Fruit fly (Drosophila melanogaster): ENCODE measurements around the gene dj.

DNA sequence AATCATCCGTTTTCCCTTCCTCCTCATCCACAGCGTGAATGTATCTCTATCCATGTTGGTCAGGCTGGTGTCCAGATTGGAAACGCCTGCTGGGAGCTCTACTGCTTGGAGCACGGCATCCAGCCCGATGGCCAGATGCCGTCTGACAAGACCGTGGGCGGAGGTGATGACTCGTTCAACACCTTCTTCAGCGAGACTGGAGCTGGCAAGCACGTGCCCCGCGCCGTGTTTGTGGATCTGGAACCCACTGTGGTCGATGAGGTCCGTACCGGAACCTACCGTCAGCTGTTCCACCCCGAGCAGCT is 28.0 kb downstream of the dj start:
- TF ChIP-seq otp (GFP tag; IDR thresholded peaks at IDR 0.05) (no peak), CG2712 (tag; optimal IDR thresholded peaks at IDR 0.05) (no peak), CG42726 (GFP tag; IDR thresholded peaks at IDR 0.05; ENCODE audit: partially characterized antibody) (no peak), cas (GFP tag; IDR thresholded peaks at IDR 0.05) (no peak), danr (GFP tag; IDR thresholded peaks at IDR 0.05) (no peak), CG9817 (tag; optimal IDR thresholded peaks at IDR 0.05) (no peak), dimm (GFP tag; IDR thresholded peaks at IDR 0.05) (no peak), lola (GFP tag; optimal IDR thresholded peaks at IDR 0.05) (no peak), Dad (GFP tag; optimal IDR thresholded peaks at IDR 0.05) (no peak), zen (tag; optimal IDR thresholded peaks at IDR 0.05) (no peak)
